Worm (Caenorhabditis elegans): ENCODE measurements around the gene gldi-6.

- no peak for TF ChIP-seq dao-5 (tag; optimal IDR thresholded peaks at IDR 0.05)
- peak; percentile 84 for TF ChIP-seq him-1 (tag; optimal IDR thresholded peaks at IDR 0.05)
Observed at ce11 chrII:3428158-3428704, 18.5 kb upstream of the gldi-6 start.
